Fruit fly (Drosophila melanogaster): ENCODE results near the gene hdly.

DNA sequence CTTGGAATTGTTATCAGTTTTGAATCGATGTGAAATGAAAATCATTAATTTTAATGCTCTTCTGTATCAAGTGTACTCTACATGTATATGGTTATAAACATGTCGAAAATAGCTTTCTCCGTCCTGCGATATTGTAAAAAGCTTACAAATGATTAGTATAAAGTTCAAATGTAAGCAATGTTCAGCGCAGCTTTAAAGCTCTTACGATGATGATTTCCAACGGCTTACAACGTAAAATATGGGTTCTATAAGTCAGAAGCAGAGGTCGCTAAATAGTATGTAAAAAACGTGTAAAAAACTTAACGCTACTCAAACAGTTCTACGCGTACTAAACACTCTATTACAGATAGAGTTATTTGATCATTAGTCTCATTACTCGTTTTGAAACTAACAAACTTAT is 5.5 kb upstream of the hdly start:
- TF ChIP-seq CG4496 (GFP tag; IDR thresholded peaks at IDR 0.05) (no peak), CG9948 (tag; optimal IDR thresholded peaks at IDR 0.05) (no peak), CG34367 (tag; optimal IDR thresholded peaks at IDR 0.05) (no peak), Pif1B (GFP tag; optimal IDR thresholded peaks at IDR 0.05) (no peak), CG8159 (tag; optimal IDR thresholded peaks at IDR 0.05) (no peak), CG15710 (tag; optimal IDR thresholded peaks at IDR 0.05) (no peak), CG10348 (GFP tag; IDR thresholded peaks at IDR 0.05) (no peak)

Data from whole organism, pupa.